Worm (Caenorhabditis elegans) whole organism, early embryonic: ENCODE measurements around the gene Y17G7B.17.

Source experiments
- B0310.2 ChIP-seq: sonication (generic microtip); optimal IDR thresholded peaks from 2 replicates; lab custom pipeline; 2016; ENCODE audit warnings: mild to moderate bottlenecking, missing genetic modification characterization, missing compliant biosample characterization
- F13C5.2 ChIP-seq: sonication (generic microtip); optimal IDR thresholded peaks from 2 replicates; lab custom pipeline; 2017; ENCODE audit warnings: mild to moderate bottlenecking, missing genetic modification characterization, inconsistent platforms, missing compliant biosample characterization
- aly-1 ChIP-seq: sonication (generic microtip); optimal IDR thresholded peaks from 2 replicates; lab custom pipeline; 2016; ENCODE audit warnings: missing genetic modification characterization, missing compliant biosample characterization
- ama-1 ChIP-seq: fragments of 150-350 bp; optimal IDR thresholded peaks from 2 replicates; lab custom pipeline; 2014
- ceh-13 ChIP-seq: fragments of 200-800 bp; sonication (Bioruptor generic); optimal IDR thresholded peaks from 2 replicates; lab custom pipeline; 2018; ENCODE audit warnings: mild to moderate bottlenecking, missing genetic modification characterization, missing compliant biosample characterization
- ceh-36 ChIP-seq: sonication (generic microtip); optimal IDR thresholded peaks from 2 replicates; lab custom pipeline; 2016; ENCODE audit warnings: missing genetic modification characterization, inconsistent platforms, missing compliant biosample characterization
- ets-7 ChIP-seq: sonication (generic microtip); optimal IDR thresholded peaks from 2 replicates; lab custom pipeline; 2016; ENCODE audit warnings: missing genotype, missing genetic modification characterization, missing compliant biosample characterization
- flt-1 ChIP-seq: fragments of 200-800 bp; sonication (Bioruptor generic); IDR thresholded peaks from 2 replicates; pipeline ENCODE4 v1.3.6; 2022; ENCODE audit warnings: missing genetic modification characterization, missing compliant biosample characterization
- hmbx-1 ChIP-seq: sonication (generic microtip); optimal IDR thresholded peaks from 2 replicates; lab custom pipeline; 2016; ENCODE audit warnings: mild to moderate bottlenecking, missing genetic modification characterization, missing compliant biosample characterization
- hmg-4 ChIP-seq: fragments of 200-800 bp; sonication (Bioruptor generic); optimal IDR thresholded peaks from 2 replicates; lab custom pipeline; 2018; ENCODE audit warnings: mild to moderate bottlenecking, missing genetic modification characterization, missing compliant biosample characterization
- hnd-1 ChIP-seq: sonication (generic microtip); optimal IDR thresholded peaks from 2 replicates; lab custom pipeline; 2016; ENCODE audit warnings: missing genetic modification characterization, missing compliant biosample characterization
- pes-1 ChIP-seq: fragments of 200-800 bp; sonication (Bioruptor generic); IDR thresholded peaks from 2 replicates; pipeline ENCODE4 v1.3.6; 2022; ENCODE audit warnings: missing genetic modification reagents, missing genetic modification characterization, missing compliant biosample characterization
- scrt-1 ChIP-seq: fragments of 200-800 bp; sonication (Bioruptor generic); IDR thresholded peaks from 2 replicates; pipeline ENCODE4 v1.3.6; 2022; ENCODE audit warnings: missing genetic modification characterization, missing compliant biosample characterization
- sea-1 ChIP-seq: fragments of 200-800 bp; sonication (Bioruptor generic); conservative IDR thresholded peaks from 2 replicates; pipeline ENCODE4 v1.3.6; 2022; ENCODE audit warnings: missing genetic modification characterization, missing compliant biosample characterization
- tbx-11 ChIP-seq: fragments of 200-800 bp; sonication (Bioruptor generic); IDR thresholded peaks from 2 replicates; pipeline ENCODE4 v1.3.6; 2022; ENCODE audit warnings: missing genetic modification characterization, missing compliant biosample characterization
- tbx-37 ChIP-seq: fragments of 200-800 bp; sonication (Bioruptor generic); conservative IDR thresholded peaks from 2 replicates; pipeline ENCODE4 v1.3.6; 2022; ENCODE audit warnings: missing genetic modification reagents, missing genetic modification characterization, missing compliant biosample characterization
- tra-4 ChIP-seq: sonication (generic microtip); optimal IDR thresholded peaks from 2 replicates; lab custom pipeline; 2017; ENCODE audit warnings: missing genetic modification characterization, missing compliant biosample characterization

The Y17G7B.17 gene

ce11 chrII:12063076-12063475, 36.7 kb downstream of the Y17G7B.17 start:
- no peak for TF ChIP-seq ama-1 (lab: Kevin White, UChicago)

ce11 chrII:12062521-12062920, 37.3 kb downstream of the Y17G7B.17 start, which contains the start of gene arrd-7:
TSS of gene arrd-7 (minus strand) at chrII:12062621.
- no peak for TF ChIP-seq F13C5.2 (tag; lab: Kevin White, UChicago)
- TF ChIP-seq ets-7 (tag; lab: Kevin White, UChicago) = no peak

ce11 chrII:12059872-12060271, 39.9 kb downstream of the Y17G7B.17 start:
- TF ChIP-seq aly-1 (no peak), sea-1 (no peak), ceh-36 (no peak), scrt-1 (no peak), hmbx-1 (tag; lab: Kevin White, UChicago) (no peak), hmg-4 (no peak), hnd-1 (no peak), ceh-13 (no peak), ets-7 (tag; lab: Kevin White, UChicago) (no peak), ama-1 (lab: Kevin White, UChicago) (no peak)

ce11 chrII:12058298-12058697, 41.5 kb downstream of the Y17G7B.17 start:
- TF ChIP-seq ama-1 (lab: Kevin White, UChicago) (no peak), ceh-36 (no peak), pes-1 (GFP tag; lab: Robert Waterston, UW) (no peak), scrt-1 (no peak), tbx-37 (GFP tag; lab: Robert Waterston, UW) (no peak), sea-1 (no peak), ets-7 (tag; lab: Kevin White, UChicago) (no peak), tra-4 (tag; lab: Kevin White, UChicago) (no peak), tbx-11 (GFP tag; lab: Robert Waterston, UW) (no peak), ceh-13 (no peak), F13C5.2 (tag; lab: Kevin White, UChicago) (no peak), hmbx-1 (tag; lab: Kevin White, UChicago) (no peak), hnd-1 (no peak)

- TF ChIP-seq pes-1 (GFP tag; lab: Robert Waterston, UW) (no peak), tbx-11 (GFP tag; lab: Robert Waterston, UW) (no peak), aly-1 (no peak), hmg-4 (no peak), B0310.2 (tag; lab: Kevin White, UChicago) (no peak), ama-1 (lab: Kevin White, UChicago) (no peak), ets-7 (tag; lab: Kevin White, UChicago) (no peak), hnd-1 (no peak), ceh-36 (no peak), tbx-37 (GFP tag; lab: Robert Waterston, UW) (no peak), flt-1 (no peak), sea-1 (no peak), hmbx-1 (tag; lab: Kevin White, UChicago) (no peak)
These were observed 44.2 kb downstream of the Y17G7B.17 start for ce11 chrII:12055408-12056140.

ce11 chrII:12054558-12054957, 45.2 kb downstream of the Y17G7B.17 start:
- TF ChIP-seq ceh-13 = no peak
- TF ChIP-seq B0310.2 (tag; lab: Kevin White, UChicago) = no peak
- no peak for TF ChIP-seq sea-1

- TF ChIP-seq pes-1 (GFP tag; lab: Robert Waterston, UW) (no peak), B0310.2 (tag; lab: Kevin White, UChicago) (no peak), ama-1 (lab: Kevin White, UChicago) (no peak), aly-1 (no peak), scrt-1 (no peak), sea-1 (no peak), hmbx-1 (tag; lab: Kevin White, UChicago) (no peak), F13C5.2 (tag; lab: Kevin White, UChicago) (no peak), hmg-4 (no peak), ets-7 (tag; lab: Kevin White, UChicago) (no peak)
These were observed 45.6 kb downstream of the Y17G7B.17 start for ce11 chrII:12054150-12054549.

- TF ChIP-seq ets-7 (tag; lab: Kevin White, UChicago) (no peak), ceh-13 (no peak), hmbx-1 (tag; lab: Kevin White, UChicago) (no peak), ama-1 (lab: Kevin White, UChicago) (no peak), hnd-1 (no peak), F13C5.2 (tag; lab: Kevin White, UChicago) (no peak), tra-4 (tag; lab: Kevin White, UChicago) (no peak), tbx-11 (GFP tag; lab: Robert Waterston, UW) (no peak), sea-1 (no peak), aly-1 (no peak), flt-1 (no peak), B0310.2 (tag; lab: Kevin White, UChicago) (no peak), ceh-36 (no peak)
These were observed 46.3 kb downstream of the Y17G7B.17 start for ce11 chrII:12053486-12053885.

- no peak for TF ChIP-seq tra-4 (tag; lab: Kevin White, UChicago)
- TF ChIP-seq hmg-4 = no peak
- TF ChIP-seq hmbx-1 (tag; lab: Kevin White, UChicago) = no peak
- no peak for TF ChIP-seq ets-7 (tag; lab: Kevin White, UChicago)
- no peak for TF ChIP-seq pes-1 (GFP tag; lab: Robert Waterston, UW)
- TF ChIP-seq F13C5.2 (tag; lab: Kevin White, UChicago) = no peak
- TF ChIP-seq B0310.2 (tag; lab: Kevin White, UChicago) = no peak
- no peak for TF ChIP-seq ceh-36
- TF ChIP-seq ceh-13 = no peak
These were observed 46.9 kb downstream of the Y17G7B.17 start for ce11 chrII:12052924-12053323.
